Fruit fly (Drosophila melanogaster) whole organism, prepupa: ENCODE results near the gene eIF4H2.

Experiments
- Blimp-1 ChIP-seq: fragments of 200-800 bp; sonication (Bioruptor generic); optimal IDR thresholded peaks from 3 replicates; lab custom pipeline; 2017; ENCODE audit warnings: missing biosample characterization, missing genetic modification characterization, mild to moderate bottlenecking, moderate library complexity, missing genetic modification reagents
- CG10631 ChIP-seq: fragments of 200-800 bp; sonication (Bioruptor generic); optimal IDR thresholded peaks from 2 replicates; lab custom pipeline; 2016; ENCODE audit warnings: missing biosample characterization, missing genetic modification characterization
- CG10669 ChIP-seq: fragments of 200-800 bp; sonication (Bioruptor generic); optimal IDR thresholded peaks from 3 replicates; lab custom pipeline; 2018; ENCODE audit warnings: missing biosample characterization, mild to moderate bottlenecking, missing genetic modification characterization, moderate library complexity
- CG11294 ChIP-seq: fragments of 200-800 bp; sonication (Bioruptor generic); IDR thresholded peaks from 2 replicates; pipeline ENCODE4 v1.3.6; 2022; ENCODE audit warnings: missing biosample characterization, missing genetic modification characterization
- CG11902 ChIP-seq: fragments of 200-800 bp; sonication (Bioruptor generic); optimal IDR thresholded peaks from 3 replicates; lab custom pipeline; 2016; ENCODE audit warnings: missing biosample characterization, missing genetic modification characterization
- CG15336 ChIP-seq: fragments of 200-800 bp; sonication (Bioruptor generic); IDR thresholded peaks from 2 replicates; pipeline ENCODE4 v1.3.6; 2022; ENCODE audit warnings: missing biosample characterization, missing genetic modification characterization
- CG3032 ChIP-seq: fragments of 200-800 bp; optimal IDR thresholded peaks from 2 replicates; lab custom pipeline; 2019; ENCODE audit warnings: missing biosample characterization, mild to moderate bottlenecking, missing genetic modification characterization, moderate library complexity
- CG32006 ChIP-seq: fragments of 200-800 bp; sonication (Bioruptor generic); optimal IDR thresholded peaks from 3 replicates; lab custom pipeline; 2017; ENCODE audit warnings: missing biosample characterization, mild to moderate bottlenecking, missing genetic modification characterization
- CG34406 ChIP-seq: fragments of 200-800 bp; sonication (Bioruptor generic); optimal IDR thresholded peaks from 3 replicates; lab custom pipeline; 2016; ENCODE audit warnings: missing biosample characterization, missing genetic modification characterization
- CG3919 ChIP-seq: fragments of 200-800 bp; sonication (Bioruptor generic); optimal IDR thresholded peaks from 3 replicates; lab custom pipeline; 2016; ENCODE audit warnings: missing biosample characterization, missing genetic modification characterization
- CG4318 ChIP-seq: fragments of 200-800 bp; sonication (Bioruptor generic); optimal IDR thresholded peaks from 3 replicates; lab custom pipeline; 2017; ENCODE audit warnings: missing biosample characterization, mild to moderate bottlenecking, missing genetic modification characterization
- CG6163 ChIP-seq: fragments of 200-800 bp; sonication (Bioruptor generic); IDR thresholded peaks from 3 replicates; pipeline ENCODE4 v1.3.6; 2022; ENCODE audit warnings: missing biosample characterization, missing genetic modification characterization
- CG6276 ChIP-seq: fragments of 200-800 bp; sonication (Bioruptor generic); optimal IDR thresholded peaks from 2 replicates; lab custom pipeline; 2017; ENCODE audit warnings: missing biosample characterization, mild to moderate bottlenecking, missing genetic modification characterization
- CG6792 ChIP-seq: fragments of 200-800 bp; sonication (Bioruptor generic); optimal IDR thresholded peaks from 3 replicates; lab custom pipeline; 2016; ENCODE audit warnings: missing biosample characterization, missing genetic modification characterization
- CG6854 ChIP-seq: fragments of 200-800 bp; sonication (Bioruptor generic); optimal IDR thresholded peaks from 2 replicates; lab custom pipeline; 2017; ENCODE audit warnings: missing biosample characterization, mild to moderate bottlenecking, missing genetic modification characterization
- CG7368 ChIP-seq: fragments of 200-800 bp; sonication (Bioruptor generic); optimal IDR thresholded peaks from 3 replicates; lab custom pipeline; 2016; ENCODE audit warnings: missing biosample characterization, missing genetic modification characterization
- CG8119 ChIP-seq: fragments of 200-800 bp; sonication (Bioruptor generic); IDR thresholded peaks from 3 replicates; pipeline ENCODE4 v1.3.6; 2022; ENCODE audit warnings: missing biosample characterization, missing genetic modification characterization
- CG8319 ChIP-seq: fragments of 200-800 bp; sonication (Bioruptor generic); optimal IDR thresholded peaks from 3 replicates; lab custom pipeline; 2016; ENCODE audit warnings: missing biosample characterization, missing genetic modification characterization
- CG8632 ChIP-seq: fragments of 200-800 bp; sonication (Bioruptor generic); optimal IDR thresholded peaks from 3 replicates; lab custom pipeline; 2016; ENCODE audit warnings: missing biosample characterization, missing genetic modification characterization
- CG9139 ChIP-seq: fragments of 200-800 bp; sonication (Bioruptor generic); optimal IDR thresholded peaks from 3 replicates; lab custom pipeline; 2017; ENCODE audit warnings: missing biosample characterization, mild to moderate bottlenecking, missing genetic modification characterization
- Eip75B ChIP-seq: fragments of 200-800 bp; sonication (Bioruptor generic); optimal IDR thresholded peaks from 3 replicates; lab custom pipeline; 2016; ENCODE audit warnings: missing biosample characterization, missing genetic modification characterization
- Eip78C ChIP-seq: fragments of 200-800 bp; sonication (Bioruptor generic); peaks from one replicate; lab custom pipeline; 2016; ENCODE audit warnings: missing biosample characterization, missing genetic modification characterization
- Eip93F ChIP-seq: fragments of 200-800 bp; sonication (Bioruptor generic); optimal IDR thresholded peaks from 2 replicates; lab custom pipeline; 2016; ENCODE audit warnings: missing biosample characterization, mild to moderate bottlenecking, missing genetic modification characterization
- Ets21C ChIP-seq: fragments of 200-800 bp; sonication (Bioruptor generic); optimal IDR thresholded peaks from 3 replicates; lab custom pipeline; 2016; ENCODE audit warnings: missing biosample characterization, missing genetic modification characterization
- Ets96B ChIP-seq: fragments of 200-800 bp; optimal IDR thresholded peaks from 2 replicates; lab custom pipeline; 2019; ENCODE audit warnings: missing biosample characterization, mild to moderate bottlenecking, missing genetic modification characterization, moderate library complexity
- Gug ChIP-seq: fragments of 200-800 bp; sonication (Bioruptor generic); IDR thresholded peaks from 2 replicates; pipeline ENCODE4 v1.3.6; 2022; ENCODE audit warnings: missing biosample characterization, missing genetic modification characterization
- Hr38 ChIP-seq: sonication (Bioruptor generic); optimal IDR thresholded peaks from 2 replicates; lab custom pipeline; 2016; ENCODE audit warnings: missing biosample characterization, missing genetic modification characterization
- Hr4 ChIP-seq: fragments of 200-800 bp; sonication (Bioruptor generic); optimal IDR thresholded peaks from 3 replicates; lab custom pipeline; 2016; ENCODE audit warnings: missing biosample characterization, missing genetic modification characterization
- Lpt ChIP-seq: fragments of 200-800 bp; sonication (Bioruptor generic); optimal IDR thresholded peaks from 3 replicates; lab custom pipeline; 2016; ENCODE audit warnings: missing biosample characterization, missing genetic modification characterization
- Met ChIP-seq: fragments of 200-800 bp; sonication (Bioruptor generic); optimal IDR thresholded peaks from 3 replicates; lab custom pipeline; 2016; ENCODE audit warnings: missing biosample characterization, missing genetic modification characterization
- OdsH ChIP-seq: fragments of 200-800 bp; sonication (Bioruptor generic); optimal IDR thresholded peaks from 3 replicates; lab custom pipeline; 2016; ENCODE audit warnings: missing biosample characterization, missing genetic modification characterization
- Smox ChIP-seq: fragments of 200-800 bp; sonication (Bioruptor generic); optimal IDR thresholded peaks from 3 replicates; lab custom pipeline; 2016; ENCODE audit warnings: missing biosample characterization, missing genetic modification characterization
- Sox102F ChIP-seq: fragments of 200-800 bp; sonication (Bioruptor generic); optimal IDR thresholded peaks from 2 replicates; lab custom pipeline; 2016; ENCODE audit warnings: missing biosample characterization, mild to moderate bottlenecking, missing genetic modification characterization
- Sox14 ChIP-seq: fragments of 200-800 bp; sonication (Bioruptor generic); optimal IDR thresholded peaks from 3 replicates; lab custom pipeline; 2016; ENCODE audit warnings: missing biosample characterization, missing genetic modification characterization
- Sox15 ChIP-seq: fragments of 200-800 bp; sonication (Bioruptor generic); optimal IDR thresholded peaks from 3 replicates; lab custom pipeline; 2016; ENCODE audit warnings: missing biosample characterization, missing genetic modification characterization
- achi ChIP-seq: fragments of 200-800 bp; sonication (Bioruptor generic); optimal IDR thresholded peaks from 3 replicates; lab custom pipeline; 2016; ENCODE audit warnings: missing biosample characterization, missing genetic modification characterization
- acj6 ChIP-seq: fragments of 200-800 bp; sonication (Bioruptor generic); optimal IDR thresholded peaks from 3 replicates; lab custom pipeline; 2016; ENCODE audit warnings: missing biosample characterization, missing genetic modification characterization
- cyc ChIP-seq: fragments of 200-800 bp; sonication (Bioruptor generic); optimal IDR thresholded peaks from 3 replicates; lab custom pipeline; 2016; ENCODE audit warnings: missing biosample characterization, missing genetic modification characterization
- dac ChIP-seq: fragments of 200-800 bp; sonication (Bioruptor generic); optimal IDR thresholded peaks from 2 replicates; lab custom pipeline; 2017; ENCODE audit warnings: missing biosample characterization, mild to moderate bottlenecking, missing genetic modification characterization
- dsx ChIP-seq: fragments of 200-800 bp; optimal IDR thresholded peaks from 3 replicates; lab custom pipeline; 2019; ENCODE audit warnings: missing biosample characterization, mild to moderate bottlenecking, missing genetic modification characterization, moderate library complexity; ENCODE audit not compliant: poor library complexity, severe bottlenecking
- esn ChIP-seq: fragments of 200-800 bp; sonication (Bioruptor generic); optimal IDR thresholded peaks from 2 replicates; lab custom pipeline; 2016; ENCODE audit warnings: missing biosample characterization, mild to moderate bottlenecking, missing genetic modification characterization, moderate library complexity
- fd59A ChIP-seq: fragments of 200-800 bp; sonication (Bioruptor generic); optimal IDR thresholded peaks from 2 replicates; lab custom pipeline; 2017; ENCODE audit warnings: missing biosample characterization, mild to moderate bottlenecking, missing genetic modification characterization, missing genetic modification reagents
- fkh ChIP-seq: fragments of 200-800 bp; sonication (Bioruptor generic); optimal IDR thresholded peaks from 3 replicates; lab custom pipeline; 2017; ENCODE audit warnings: missing biosample characterization, mild to moderate bottlenecking, missing genetic modification characterization, moderate library complexity
- net ChIP-seq: fragments of 200-800 bp; sonication (Bioruptor generic); optimal IDR thresholded peaks from 3 replicates; lab custom pipeline; 2016; ENCODE audit warnings: missing biosample characterization, missing genetic modification characterization
- pdm3 ChIP-seq: fragments of 200-800 bp; sonication (Bioruptor generic); optimal IDR thresholded peaks from 3 replicates; lab custom pipeline; 2016; ENCODE audit warnings: missing biosample characterization, missing genetic modification characterization
- salr ChIP-seq, 2 experiments: fragments of 200-800 bp; sonication (Bioruptor generic); optimal IDR thresholded peaks; 3 replicates each; lab custom pipeline; 2016 to 2018; ENCODE audit warnings: missing biosample characterization in 2 of 2, missing genetic modification characterization in 2 of 2, mild to moderate bottlenecking in 1 of 2
- ss ChIP-seq, 2 experiments: fragments of 200-800 bp; sonication (Bioruptor generic); optimal IDR thresholded peaks; 2 replicates in 1 of 2; 3 replicates in 1 of 2; lab custom pipeline; 2017 to 2018; ENCODE audit warnings: mild to moderate bottlenecking in 2 of 2, missing biosample characterization in 2 of 2, missing genetic modification characterization in 2 of 2, moderate library complexity in 1 of 2
- svp ChIP-seq: fragments of 200-800 bp; sonication (Bioruptor generic); peaks from one replicate; lab custom pipeline; 2016; ENCODE audit warnings: missing biosample characterization, missing genetic modification characterization
- topi ChIP-seq: fragments of 200-800 bp; sonication (Bioruptor generic); optimal IDR thresholded peaks from 3 replicates; lab custom pipeline; 2016; ENCODE audit warnings: missing biosample characterization, missing genetic modification characterization
- vri ChIP-seq: fragments of 200-800 bp; sonication (Bioruptor generic); optimal IDR thresholded peaks from 3 replicates; lab custom pipeline; 2016; ENCODE audit warnings: missing biosample characterization, mild to moderate bottlenecking, missing genetic modification characterization

eIF4H2 gene

dm6 chr3R:30725787-30726186 lies at the start of gene eIF4H2:
Gene eIF4H2, plus strand, starts transcription at chr3R:30726087.
- TF ChIP-seq CG11902 (GFP tag; lab: Kevin White, UChicago) (no peak), Hr38 (GFP tag; lab: Kevin White, UChicago) (no peak), achi (GFP tag; lab: Kevin White, UChicago) (no peak), dsx (no peak), CG7368 (GFP tag; lab: Kevin White, UChicago) (no peak)
- TF ChIP-seq, all 60 proteins: peak for 0

DNA sequence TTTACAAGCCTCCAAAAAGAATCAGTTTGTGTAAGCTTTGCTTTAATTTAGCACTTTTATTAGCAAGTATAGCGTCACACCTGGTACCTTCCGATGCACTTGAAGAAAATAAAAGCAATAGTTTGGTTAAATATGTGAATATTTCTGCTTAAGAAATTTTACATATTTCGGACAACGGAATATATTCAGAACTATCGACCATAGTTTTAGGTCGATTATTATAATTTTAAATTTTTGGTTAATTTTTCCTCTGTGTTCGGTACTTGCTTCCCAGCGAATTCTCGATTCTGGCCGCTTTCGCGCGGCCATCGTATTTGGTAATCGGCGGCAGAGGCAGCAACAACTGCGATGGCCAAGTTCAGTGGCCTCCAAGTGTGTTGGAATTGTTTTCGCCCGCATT lies 36.2 kb upstream of the eIF4H2 start:
- TF ChIP-seq CG6163 (peak; percentile 90), CG7368 (GFP tag; lab: Kevin White, UChicago) (peak; percentile 15), Sox14 (peak; percentile 50), ss (GFP tag; optimal IDR thresholded peaks at IDR 0.05; lab: Kevin White, UChicago) (no peak), CG9139 (GFP tag; lab: Kevin White, UChicago) (no peak), Met (GFP tag; lab: Kevin White, UChicago) (peak; percentile 92), CG3032 (tag; lab: Kevin White, UChicago) (no peak), Eip78C (GFP tag; lab: Kevin White, UChicago) (peak; percentile 80), CG8632 (GFP tag; lab: Kevin White, UChicago) (peak; percentile 6), CG34406 (GFP tag; lab: Kevin White, UChicago) (peak; percentile 9), CG10631 (GFP tag; lab: Kevin White, UChicago) (peak; percentile 63), CG4318 (GFP tag; lab: Kevin White, UChicago) (no peak), CG32006 (GFP tag; lab: Kevin White, UChicago) (peak; percentile 34), Hr38 (GFP tag; lab: Kevin White, UChicago) (no peak), CG6854 (GFP tag; lab: Kevin White, UChicago) (peak; percentile 46), Lpt (peak; percentile 39), CG8319 (GFP tag; lab: Kevin White, UChicago) (peak; percentile 20), OdsH (GFP tag; lab: Kevin White, UChicago) (peak; percentile 42), Hr4 (GFP tag; lab: Kevin White, UChicago) (no peak), Eip75B (GFP tag; lab: Kevin White, UChicago) (peak; percentile 74), vri (GFP tag; lab: Kevin White, UChicago) (no peak), dac (GFP tag; lab: Kevin White, UChicago) (no peak), pdm3 (GFP tag; lab: Kevin White, UChicago) (peak; percentile 9), CG3919 (GFP tag; lab: Kevin White, UChicago) (peak; percentile 75), salr (GFP tag; optimal IDR thresholded peaks at IDR 0.05; lab: Kevin White, UChicago) (peak in 1 of 2 experiments; percentile 21), esn (peak; percentile 77), Gug (peak; percentile 85), CG11294 (GFP tag; lab: Robert Waterston, UW) (peak; percentile 61; the same call in 1 of the 2 replicates), acj6 (peak; percentile 22), Smox (GFP tag; lab: Kevin White, UChicago) (peak; percentile 64), dsx (no peak), CG8119 (GFP tag; lab: Robert Waterston, UW) (peak; percentile 57; the same call in 2 of the 3 replicates), CG6276 (GFP tag; lab: Kevin White, UChicago) (peak; percentile 51), Blimp-1 (GFP tag; lab: Kevin White, UChicago) (peak; percentile 47), Sox15 (GFP tag; lab: Kevin White, UChicago) (no peak), svp (GFP tag; lab: Kevin White, UChicago) (peak; percentile 83), fkh (GFP tag; lab: Kevin White, UChicago) (no peak), Ets96B (tag; lab: Kevin White, UChicago) (no peak), Ets21C (GFP tag; lab: Kevin White, UChicago) (peak; percentile 56), net (GFP tag; lab: Kevin White, UChicago) (peak; percentile 35), topi (GFP tag; lab: Kevin White, UChicago) (peak; percentile 79), Eip93F (GFP tag; lab: Kevin White, UChicago) (peak; percentile 49), cyc (peak; percentile 84), CG15336 (GFP tag; lab: Robert Waterston, UW) (peak; percentile 69), Sox102F (GFP tag; lab: Kevin White, UChicago) (peak; percentile 60), CG6792 (GFP tag; lab: Kevin White, UChicago) (peak; percentile 57), fd59A (no peak), CG10669 (GFP tag; lab: Kevin White, UChicago) (peak; percentile 29)
